Worm (Caenorhabditis elegans) whole organism, midembryonic: ENCODE measurements around the gene T19D12.9.

Experiments
- T22C8.4 ChIP-seq: fragments of 200-800 bp; sonication (Bioruptor generic); IDR thresholded peaks from 2 replicates; pipeline ENCODE4 v1.3.6; 2022; ENCODE audit warnings: missing genetic modification characterization, missing compliant biosample characterization
- flt-1 ChIP-seq: fragments of 200-800 bp; sonication (Bioruptor generic); IDR thresholded peaks from 2 replicates; pipeline ENCODE4 v1.3.6; 2022; ENCODE audit warnings: missing genetic modification characterization, missing compliant biosample characterization
- klf-2 ChIP-seq: fragments of 200-800 bp; sonication (Bioruptor generic); conservative IDR thresholded peaks from 2 replicates; pipeline ENCODE4 v1.3.6; 2022; ENCODE audit warnings: missing genetic modification reagents, missing genetic modification characterization, missing compliant biosample characterization
- tab-1 ChIP-seq: fragments of 200-800 bp; sonication (Bioruptor generic); IDR thresholded peaks from 2 replicates; pipeline ENCODE4 v1.3.6; 2022; ENCODE audit warnings: missing genetic modification characterization, missing compliant biosample characterization

DNA sequence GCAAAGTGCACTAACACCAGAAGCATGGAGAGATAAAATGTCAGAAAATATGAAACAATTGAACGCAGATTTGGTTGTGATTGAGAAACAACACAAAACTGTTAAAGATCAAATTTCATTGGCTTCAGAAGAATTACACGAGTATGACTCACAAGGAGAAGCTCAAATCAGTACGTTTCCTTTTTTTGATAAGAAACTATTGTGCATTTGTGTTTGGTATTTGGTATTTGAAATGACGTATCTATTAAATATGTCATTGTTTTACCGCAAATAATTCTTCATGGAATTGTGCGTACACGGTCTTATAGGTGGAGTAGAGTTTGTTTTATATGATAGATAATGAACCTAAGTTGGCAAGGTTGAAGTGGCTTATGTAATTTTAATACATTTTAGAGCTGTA, 27.3 kb upstream of the T19D12.9 start:
- TF ChIP-seq T22C8.4 (no peak), flt-1 (GFP tag; lab: Robert Waterston, UW) (no peak), tab-1 (no peak), klf-2 (no peak)
